Fruit fly (Drosophila melanogaster) whole organism, embryonic: Measurements from ENCODE around the gene CG41099.

Experiments used
- CG43689 ChIP-seq: fragments of 200-800 bp; sonication (Bioruptor generic); IDR thresholded peaks from 2 replicates; pipeline ENCODE4 v1.3.6; 2022; ENCODE audit warnings: missing biosample characterization, missing genetic modification characterization
- Gsc ChIP-seq: fragments of 200-800 bp; sonication (Bioruptor generic); IDR thresholded peaks from 2 replicates; pipeline ENCODE4 v1.3.6; 2022; ENCODE audit warnings: missing biosample characterization, missing genetic modification characterization
- Opbp ChIP-seq: fragments of 200-800 bp; sonication (Bioruptor generic); IDR thresholded peaks from 3 replicates; pipeline ENCODE4 v1.3.6; 2022; ENCODE audit warnings: missing biosample characterization, missing genetic modification characterization; ENCODE audit not compliant: partially characterized antibody
- al ChIP-seq: fragments of 200-800 bp; sonication (Bioruptor generic); IDR thresholded peaks from 2 replicates; pipeline ENCODE4 v1.3.6; 2022; ENCODE audit warnings: missing biosample characterization, missing genetic modification characterization
- gt ChIP-seq: fragments of 200-800 bp; sonication (Bioruptor generic); IDR thresholded peaks from 2 replicates; pipeline ENCODE4 v1.3.6; 2022; ENCODE audit warnings: missing biosample characterization, missing genetic modification characterization
- sisA ChIP-seq: fragments of 200-800 bp; sonication (Bioruptor generic); IDR thresholded peaks from 2 replicates; pipeline ENCODE4 v1.3.6; 2022; ENCODE audit warnings: missing biosample characterization, missing genetic modification characterization

Gene CG41099

DNA sequence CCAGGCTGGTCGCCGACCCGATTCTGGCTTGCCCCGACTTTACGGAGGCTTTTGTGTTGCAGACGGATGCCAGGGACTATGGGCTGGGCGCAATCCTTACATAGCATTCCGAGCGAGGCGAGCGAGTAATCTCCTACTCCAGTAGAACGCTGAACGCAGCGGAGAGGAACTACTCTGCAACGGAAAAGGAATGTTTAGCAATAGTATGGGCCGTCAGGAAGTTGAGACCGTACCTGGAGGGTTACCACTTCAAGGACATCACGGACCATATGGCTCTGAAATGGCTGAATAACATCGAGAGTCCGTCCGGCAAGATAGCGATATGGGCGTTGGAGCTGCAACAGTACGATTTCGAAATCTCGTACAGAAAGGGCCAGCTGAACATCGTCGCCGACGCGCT lies 59.6 kb downstream of the CG41099 start (continued):
- TF ChIP-seq sisA (GFP tag; lab: Robert Waterston, UW), result peak; percentile 53
- TF ChIP-seq al, result peak; percentile 26; the same call in 1 of the 2 replicates
- TF ChIP-seq gt (GFP tag; lab: Robert Waterston, UW), result peak; percentile 39; the same call in 1 of the 2 replicates
- peak; percentile 30 for TF ChIP-seq Gsc (GFP tag; lab: Robert Waterston, UW)
- TF ChIP-seq Opbp (GFP tag; lab: Robert Waterston, UW), result peak; percentile 25; the same call in 1 of the 3 replicates
- 0 out of 2 replicates have a peak, but pooled peaks have one; percentile 22 for TF ChIP-seq CG43689 (GFP tag; lab: Robert Waterston, UW)
- TF ChIP-seq, all 482 proteins: peak for 36; not testable (repeated sequence) for 446
